Fruit fly (Drosophila melanogaster): ENCODE measurements around the gene CG5167.

CG5167 gene

dm6 chr3R:12401672-12402296, 4.5 kb upstream of the CG5167 start, which contains the start of gene DNAlig3:
DNAlig3 (minus strand) TSS chr3R:12401839.
- no peak for TF ChIP-seq CG8478 (optimal IDR thresholded peaks at IDR 0.05)
- peak; percentile 6 to 13 for TF ChIP-seq CTCF (optimal IDR thresholded peaks at IDR 0.05)

DNA sequence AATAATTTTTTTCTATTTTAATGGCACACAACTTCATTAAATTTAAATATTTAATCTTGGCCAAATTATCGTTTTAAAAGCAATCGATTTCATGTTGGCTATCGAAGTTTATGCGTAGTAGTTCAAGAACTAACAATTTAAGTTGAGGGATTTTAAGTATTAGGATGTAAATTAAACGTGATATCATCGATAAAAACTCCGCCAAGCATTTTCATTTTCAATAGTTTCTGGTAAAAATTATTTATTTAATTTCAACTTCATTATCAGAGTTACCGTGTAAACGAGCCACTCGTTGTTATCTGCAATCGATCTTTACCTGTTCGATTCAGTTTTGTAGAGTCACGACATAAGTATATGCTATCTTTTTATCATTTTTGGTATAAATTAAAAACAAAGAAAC, 3.4 kb upstream of the CG5167 start:
- TF ChIP-seq CTCF (optimal IDR thresholded peaks at IDR 0.05) = no peak
- no peak for TF ChIP-seq CG8478 (optimal IDR thresholded peaks at IDR 0.05)

DNA sequence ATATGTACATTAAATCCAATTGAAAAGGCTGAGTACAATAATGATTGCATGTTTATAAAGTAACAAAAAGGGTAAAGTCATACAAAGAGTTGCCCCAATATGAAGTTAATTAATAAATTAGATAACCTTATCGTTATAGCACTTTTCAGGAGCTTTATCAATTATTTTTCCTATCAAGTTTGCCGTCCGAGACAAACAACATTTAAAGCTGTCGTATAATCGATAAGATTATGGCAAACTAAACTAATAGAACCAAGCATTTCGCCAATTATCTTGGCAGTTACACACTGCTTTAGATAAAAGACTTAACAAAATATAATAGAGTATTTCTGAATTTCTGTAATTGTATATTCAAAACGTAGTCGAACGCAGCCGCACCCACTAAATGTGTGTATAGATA, 1.2 kb upstream of the CG5167 start:
- TF ChIP-seq CTCF (optimal IDR thresholded peaks at IDR 0.05) = no peak
- no peak for TF ChIP-seq CG8478 (optimal IDR thresholded peaks at IDR 0.05)

- TF ChIP-seq CG8478 (optimal IDR thresholded peaks at IDR 0.05) (no peak), CTCF (optimal IDR thresholded peaks at IDR 0.05) (no peak)
These were observed 451 bp upstream of the CG5167 start, which contains the start of gene Cyp9f2 for dm6 chr3R:12405928-12406234. Cyp9f2 (minus strand) TSS chr3R:12406028.

dm6 chr3R:12408160-12408559, 1.8 kb downstream of the CG5167 start, which contains the start of gene CG5196:
CG5196 (plus strand) TSS chr3R:12408316.
- TF ChIP-seq CTCF (optimal IDR thresholded peaks at IDR 0.05) = peak in 1 of 2 experiments; percentile 1
- TF ChIP-seq CG8478 (optimal IDR thresholded peaks at IDR 0.05) = no peak

dm6 chr3R:12411449-12411848, 5.1 kb downstream of the CG5167 start:
- TF ChIP-seq CG8478 (optimal IDR thresholded peaks at IDR 0.05) (no peak), CTCF (optimal IDR thresholded peaks at IDR 0.05) (no peak)

DNA sequence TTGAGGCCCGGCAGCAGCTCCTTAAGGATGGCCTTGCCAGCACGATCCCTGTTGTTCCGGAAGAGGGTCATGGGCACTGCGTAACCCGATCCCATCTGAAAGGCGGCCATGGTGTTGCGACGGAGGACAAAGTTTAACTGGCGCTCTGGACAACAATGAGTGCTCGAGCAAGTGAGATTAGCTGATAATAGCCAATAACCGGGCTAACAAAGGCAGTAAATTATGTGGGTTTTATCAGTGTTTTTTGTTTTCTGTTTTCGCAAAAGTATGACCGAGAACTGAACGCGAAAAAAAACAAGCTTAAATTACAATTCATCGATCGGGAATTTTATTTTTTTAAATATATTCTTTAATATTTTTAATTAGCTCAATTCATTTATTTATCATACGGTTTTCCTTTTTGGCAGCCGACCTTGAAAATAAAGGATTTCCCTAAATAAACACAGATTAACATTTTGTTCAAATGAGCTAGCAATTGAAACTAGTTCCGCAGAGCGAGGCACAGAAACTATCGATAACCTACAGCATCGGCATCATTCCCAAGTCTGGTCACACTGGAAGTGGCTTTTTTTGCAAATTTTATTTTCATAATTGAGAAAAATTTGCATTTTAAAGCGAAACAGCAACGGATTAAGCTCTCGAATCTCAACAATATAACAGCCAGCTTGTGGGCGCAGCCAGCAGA, 7.1 kb downstream of the CG5167 start, which contains the start of the genes Dip-C and pps:
Dip-C (minus strand) TSS at position 486 of the 685 bp plus-strand sequence.
pps (plus strand) TSS at position 555 of the 685 bp plus-strand sequence.
- TF ChIP-seq CG8478 (optimal IDR thresholded peaks at IDR 0.05) (no peak), CTCF (optimal IDR thresholded peaks at IDR 0.05) (peak in 1 of 2 experiments; percentile 30)

DNA sequence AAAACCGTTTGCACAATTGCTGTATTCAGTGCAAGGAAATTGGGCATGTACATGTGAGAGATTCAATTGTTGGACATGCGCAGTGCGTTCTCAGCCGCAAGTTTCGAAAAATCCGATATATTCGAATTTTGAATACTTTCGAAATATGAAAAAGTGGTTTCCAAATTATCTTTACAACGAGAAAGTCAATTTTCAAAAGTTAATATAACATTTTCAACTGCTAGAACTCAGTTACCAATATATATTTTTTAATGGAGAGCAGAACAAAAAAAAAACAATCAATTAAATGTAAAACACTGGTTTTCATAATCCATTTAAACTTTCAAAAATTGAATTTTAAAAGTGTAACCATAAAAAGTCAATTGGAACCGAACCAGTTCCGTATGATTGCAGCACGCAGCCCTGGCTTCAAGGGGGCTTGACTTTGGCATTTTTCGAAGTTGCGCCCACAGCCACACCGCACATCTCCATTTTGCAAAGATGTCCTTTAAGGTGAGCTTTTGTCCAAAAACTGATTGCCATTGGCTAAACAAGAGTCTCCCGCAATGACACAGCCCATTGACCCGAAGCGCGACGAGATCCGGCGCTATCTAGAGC, 16.1 kb downstream of the CG5167 start, which contains the start of the genes Scgbeta and CG17202:
Scgbeta (minus strand) TSS at position 51 of the 597 bp plus-strand sequence.
CG17202 (plus strand) TSS at position 390 of the 597 bp plus-strand sequence.
- TF ChIP-seq CTCF (optimal IDR thresholded peaks at IDR 0.05) (peak; percentile 20 to 23), CG8478 (optimal IDR thresholded peaks at IDR 0.05) (no peak)

- TF ChIP-seq CTCF (optimal IDR thresholded peaks at IDR 0.05) (no peak), CG8478 (optimal IDR thresholded peaks at IDR 0.05) (no peak)
These were observed 17.7 kb downstream of the CG5167 start for dm6 chr3R:12423997-12424396.

DNA sequence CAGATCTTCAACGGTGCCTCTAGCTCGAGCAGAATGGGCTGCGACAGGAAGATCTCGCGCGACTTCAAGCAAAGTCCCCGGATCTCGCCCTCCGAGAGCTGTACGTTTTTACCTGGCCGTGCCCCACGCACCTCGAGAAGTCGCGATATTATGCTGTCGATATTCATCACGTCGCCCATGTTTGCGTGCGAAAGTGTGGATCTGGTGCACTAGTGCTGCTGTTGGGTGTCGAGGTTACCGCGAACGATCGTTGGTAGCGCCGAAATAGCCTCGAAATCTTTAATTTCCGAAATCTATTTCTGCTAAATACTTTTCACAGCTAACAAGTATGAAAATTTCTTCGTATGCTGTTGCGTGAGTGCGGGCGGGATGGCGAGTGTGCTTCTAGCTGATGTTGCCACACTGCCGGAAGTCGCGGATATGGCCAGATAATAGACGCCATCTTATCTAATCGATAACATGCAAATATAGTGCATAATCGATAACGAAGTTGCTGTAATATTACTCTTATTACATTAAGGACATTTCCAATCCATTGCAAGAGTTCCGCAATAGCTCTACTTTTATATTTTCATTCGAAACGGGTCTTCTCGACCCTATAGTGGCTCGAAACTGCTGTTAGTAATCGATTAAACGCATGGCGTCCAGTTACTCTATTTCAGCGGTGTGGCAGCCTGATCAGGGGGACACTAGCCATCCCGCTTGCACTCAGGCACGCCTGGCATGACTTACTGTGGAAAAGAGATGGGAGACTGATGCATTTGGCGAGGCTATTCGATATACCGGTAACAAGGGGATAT, 19.4 kb downstream of the CG5167 start, which contains the start of gene Pp1-87B:
Pp1-87B (minus strand) TSS at position 408 of the 800 bp plus-strand sequence.
- TF ChIP-seq CTCF (optimal IDR thresholded peaks at IDR 0.05) = peak in 1 of 2 experiments; percentile 12
- no peak for TF ChIP-seq CG8478 (optimal IDR thresholded peaks at IDR 0.05)

dm6 chr3R:12426310-12426653, 19.9 kb downstream of the CG5167 start, which contains the start of gene NANS:
NANS (plus strand) TSS chr3R:12426578.
- TF ChIP-seq CTCF (optimal IDR thresholded peaks at IDR 0.05) = no peak
- TF ChIP-seq CG8478 (optimal IDR thresholded peaks at IDR 0.05) = no peak

- TF ChIP-seq CG8478 (optimal IDR thresholded peaks at IDR 0.05) (no peak), CTCF (optimal IDR thresholded peaks at IDR 0.05) (no peak)
These were observed 22.8 kb downstream of the CG5167 start, which contains the start of the genes CG5641 and CG5245 for dm6 chr3R:12429120-12429610. CG5641 (minus strand) TSS chr3R:12429282. CG5245 (plus strand) TSS chr3R:12429560.

DNA sequence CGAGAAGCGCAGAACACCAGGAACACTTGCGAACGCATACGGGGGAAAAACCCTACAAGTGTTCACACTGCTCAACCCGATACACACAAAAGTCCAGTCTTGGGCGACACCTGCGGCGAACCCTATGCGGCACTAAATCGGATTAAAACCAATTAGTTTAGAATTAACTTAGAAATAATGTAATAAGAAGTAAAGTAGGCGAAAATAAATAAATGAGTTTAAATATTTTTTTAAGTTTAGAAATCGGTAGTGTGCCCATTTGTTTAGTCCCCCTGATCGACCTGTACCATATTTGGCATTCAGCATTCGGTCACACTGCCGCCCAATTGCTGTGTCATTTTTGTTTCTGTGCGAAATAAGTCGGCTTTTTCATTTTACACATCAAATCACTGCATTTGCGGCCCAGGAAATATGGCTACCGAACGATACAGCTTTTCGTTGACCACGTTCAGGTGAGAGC, 24.7 kb downstream of the CG5167 start, which contains the start of gene Prosalpha2:
Prosalpha2 (plus strand) TSS at position 292 of the 460 bp plus-strand sequence.
- TF ChIP-seq CTCF (optimal IDR thresholded peaks at IDR 0.05) (no peak), CG8478 (optimal IDR thresholded peaks at IDR 0.05) (no peak)

DNA sequence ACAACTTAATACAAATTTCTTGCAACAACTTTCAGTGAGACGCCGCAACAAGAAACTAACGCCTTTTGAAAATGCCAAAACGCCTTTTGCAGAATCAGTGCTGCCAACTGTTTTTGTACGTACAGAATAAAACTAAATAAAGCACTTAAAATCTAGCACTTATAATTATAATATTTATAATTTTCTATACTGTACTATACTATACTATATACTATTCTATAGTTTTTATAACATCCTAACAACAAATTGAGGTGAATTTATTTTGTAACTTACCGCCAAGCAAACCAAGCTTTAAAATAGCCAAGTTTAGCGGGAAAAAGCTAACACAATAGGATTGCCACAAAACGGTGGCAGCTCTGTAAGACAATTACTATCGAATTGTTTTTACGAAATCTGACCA, 27.4 kb downstream of the CG5167 start, which contains the start of the genes Aos1 and Srlp:
Aos1 (minus strand) TSS at position 59 of the 400 bp plus-strand sequence.
Srlp (plus strand) TSS at position 335 of the 400 bp plus-strand sequence.
- TF ChIP-seq CG8478 (optimal IDR thresholded peaks at IDR 0.05) = no peak
- TF ChIP-seq CTCF (optimal IDR thresholded peaks at IDR 0.05) = no peak
